Worm (Caenorhabditis elegans) whole organism, young adult: ENCODE data around the gene F58E6.11.

Source experiments
- C17E4.6 ChIP-seq: fragments of 200-800 bp; sonication (Bioruptor generic); IDR thresholded peaks from 2 replicates; pipeline ENCODE4 v1.3.6; 2022; ENCODE audit warnings: missing genetic modification reagents, missing genetic modification characterization, missing compliant biosample characterization
- F57C9.4 ChIP-seq: sonication (generic microtip); optimal IDR thresholded peaks from 2 replicates; lab custom pipeline; 2017; ENCODE audit warnings: mild to moderate bottlenecking, missing genetic modification characterization, missing compliant biosample characterization
- K11D2.4 ChIP-seq: fragments of 200-800 bp; sonication (Bioruptor generic); IDR thresholded peaks from 2 replicates; pipeline ENCODE4 v1.3.6; 2022; ENCODE audit warnings: missing genetic modification reagents, missing genetic modification characterization, missing compliant biosample characterization
- aptf-2 ChIP-seq: fragments of 200-800 bp; sonication (Bioruptor generic); conservative IDR thresholded peaks from 2 replicates; pipeline ENCODE4 v1.3.6; 2022; ENCODE audit warnings: missing genetic modification reagents, missing genetic modification characterization, missing compliant biosample characterization
- ceh-58 ChIP-seq: fragments of 200-800 bp; sonication (Bioruptor generic); IDR thresholded peaks from 2 replicates; pipeline ENCODE4 v1.3.6; 2022; ENCODE audit warnings: missing genetic modification characterization, missing compliant biosample characterization
- ceh-79 ChIP-seq: sonication (generic microtip); optimal IDR thresholded peaks from 2 replicates; lab custom pipeline; 2017; ENCODE audit warnings: mild to moderate bottlenecking, missing genetic modification characterization, missing compliant biosample characterization
- dpl-1 ChIP-seq: fragments of 150-350 bp; optimal IDR thresholded peaks from 2 replicates; lab custom pipeline; 2014; ENCODE audit warnings: missing biosample characterization, missing genetic modification reagents, missing genetic modification characterization
- hlh-12 ChIP-seq: sonication (generic microtip); optimal IDR thresholded peaks from 2 replicates; lab custom pipeline; 2016; ENCODE audit warnings: missing genetic modification characterization, missing compliant biosample characterization
- nhr-120 ChIP-seq: fragments of 200-800 bp; sonication (Bioruptor generic); IDR thresholded peaks from 2 replicates; pipeline ENCODE4 v1.3.6; 2022; ENCODE audit warnings: missing genetic modification characterization, missing compliant biosample characterization
- pbrm-1 ChIP-seq: fragments of 200-800 bp; sonication (Bioruptor generic); IDR thresholded peaks from 2 replicates; pipeline ENCODE4 v1.3.6; 2022; ENCODE audit warnings: missing genetic modification reagents, missing genetic modification characterization, missing compliant biosample characterization
- repo-1 ChIP-seq: sonication (generic microtip); optimal IDR thresholded peaks from 2 replicates; lab custom pipeline; 2017; ENCODE audit warnings: mild to moderate bottlenecking, missing genetic modification characterization, missing compliant biosample characterization
- snpc-1.1 ChIP-seq: sonication (generic microtip); optimal IDR thresholded peaks from 2 replicates; lab custom pipeline; 2017; ENCODE audit warnings: missing genetic modification characterization, mild to moderate bottlenecking, missing compliant biosample characterization, antibody characterized with exemption, moderate library complexity, missing genotype, missing genetic modification reagents; ENCODE audit not compliant: insufficient read depth
- snpc-4 ChIP-seq, 5 experiments: fragments of 150-350 bp in 1 of 5; sonication (generic microtip) in 4 of 5; optimal IDR thresholded peaks; 2 replicates each; lab custom pipeline; 2014 to 2018; ENCODE audit warnings: missing genetic modification characterization in 5 of 5, missing biosample characterization in 3 of 5, antibody characterized with exemption in 2 of 5, mild to moderate bottlenecking in 2 of 5, missing compliant biosample characterization in 2 of 5, missing genotype in 2 of 5, moderate library complexity in 2 of 5, missing genetic modification reagents in 1 of 5
- unc-130 ChIP-seq: sonication (generic microtip); optimal IDR thresholded peaks from 2 replicates; lab custom pipeline; 2016; ENCODE audit warnings: missing genetic modification reagents, missing genetic modification characterization, missing compliant biosample characterization

DNA sequence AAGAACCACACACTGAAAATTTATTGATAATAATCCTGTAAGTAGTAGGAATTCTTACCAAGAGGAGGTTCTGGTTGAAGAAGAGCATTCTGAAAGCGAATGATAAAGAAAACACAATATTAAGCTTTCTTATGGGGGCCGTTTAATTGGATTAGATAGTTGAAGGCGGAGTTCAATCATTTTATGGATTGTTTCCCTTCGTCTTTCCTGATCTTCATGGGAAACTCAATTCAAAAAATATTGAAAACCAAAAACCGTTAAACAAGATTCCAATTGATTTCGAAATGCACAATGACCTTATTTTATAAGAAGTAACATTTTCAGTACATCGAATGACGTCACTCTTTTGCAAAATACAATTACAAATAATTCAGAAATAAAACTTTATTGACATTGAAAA lies 41.3 kb upstream of the F58E6.11 start, which contains the start of gene F46B6.13:
- TF ChIP-seq C17E4.6 (GFP tag; lab: Robert Waterston, UW) = no peak
- TF ChIP-seq snpc-4 (GFP tag; optimal IDR thresholded peaks at IDR 0.05; lab: Kevin White, UChicago) = no peak
- TF ChIP-seq snpc-4 (tag; optimal IDR thresholded peaks at IDR 0.05; lab: Kevin White, UChicago) = no peak
- TF ChIP-seq dpl-1 (GFP tag; lab: Kevin White, UChicago) = no peak
- TF ChIP-seq ceh-79 (tag; lab: Kevin White, UChicago) = no peak
- TF ChIP-seq F57C9.4 (tag; lab: Kevin White, UChicago) = no peak
- TF ChIP-seq pbrm-1 (GFP tag; lab: Robert Waterston, UW) = no peak
- TF ChIP-seq unc-130 (GFP tag; lab: Kevin White, UChicago) = no peak
- TF ChIP-seq hlh-12 (tag; lab: Kevin White, UChicago) = no peak
- TF ChIP-seq nhr-120 (GFP tag; lab: Robert Waterston, UW) = no peak
- TF ChIP-seq aptf-2 (GFP tag; lab: Robert Waterston, UW) = no peak
- TF ChIP-seq ceh-58 (GFP tag; lab: Robert Waterston, UW) = no peak
- TF ChIP-seq repo-1 (tag; lab: Kevin White, UChicago) = no peak
- no peak for TF ChIP-seq snpc-1.1 (tag; lab: Kevin White, UChicago)
- no peak for TF ChIP-seq K11D2.4 (GFP tag; lab: Robert Waterston, UW)
